Worm (Caenorhabditis elegans): Measurements from ENCODE around the gene rad-51.
A peak's percentile ranks its signal among the peaks of the same experiment; 100 is the strongest.

The rad-51 gene

DNA sequence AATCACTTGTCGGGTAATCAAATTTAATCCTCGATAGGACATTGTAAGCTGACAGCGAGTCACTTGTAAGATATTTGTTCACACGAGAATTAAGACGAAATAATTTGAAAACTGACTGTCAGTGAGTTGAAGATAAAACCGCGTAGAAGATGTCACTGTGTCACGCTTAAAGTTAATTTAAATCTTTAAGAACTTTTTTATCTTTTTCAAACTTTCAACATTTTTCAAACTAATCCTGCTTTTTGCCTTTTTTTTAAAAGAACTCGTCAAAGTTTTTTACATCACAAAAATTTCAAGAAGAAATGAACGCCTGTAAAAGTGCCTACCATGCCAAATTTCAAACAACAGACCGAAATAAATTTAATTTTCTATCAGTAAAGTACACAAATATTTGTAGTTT, 29.5 kb upstream of the rad-51 start, which contains the start of gene acs-18:
acs-18 (minus strand) TSS at position 101 of the 400 bp plus-strand sequence.
- no peak for TF ChIP-seq ceh-28 (tag; optimal IDR thresholded peaks at IDR 0.05)

DNA sequence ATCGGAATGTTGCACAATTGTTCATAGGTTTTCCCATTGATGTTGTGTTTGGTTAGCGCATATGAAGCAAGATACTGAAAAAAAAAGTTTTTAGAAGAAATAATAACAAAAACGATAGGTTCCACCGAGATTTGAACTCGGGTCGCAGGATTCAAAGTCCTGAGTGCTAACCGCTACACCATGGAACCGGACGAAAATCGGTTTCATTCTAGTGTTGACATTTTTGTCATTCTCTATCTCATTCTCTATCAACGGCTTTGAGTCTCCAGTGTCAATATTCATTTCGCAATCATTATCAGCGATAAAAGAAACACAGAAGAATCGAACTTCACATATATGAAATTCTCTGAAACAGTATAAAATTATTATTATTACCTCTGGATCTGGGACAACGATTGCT, 27.1 kb upstream of the rad-51 start:
- no peak for TF ChIP-seq nhr-23 (tag; optimal IDR thresholded peaks at IDR 0.05)

DNA sequence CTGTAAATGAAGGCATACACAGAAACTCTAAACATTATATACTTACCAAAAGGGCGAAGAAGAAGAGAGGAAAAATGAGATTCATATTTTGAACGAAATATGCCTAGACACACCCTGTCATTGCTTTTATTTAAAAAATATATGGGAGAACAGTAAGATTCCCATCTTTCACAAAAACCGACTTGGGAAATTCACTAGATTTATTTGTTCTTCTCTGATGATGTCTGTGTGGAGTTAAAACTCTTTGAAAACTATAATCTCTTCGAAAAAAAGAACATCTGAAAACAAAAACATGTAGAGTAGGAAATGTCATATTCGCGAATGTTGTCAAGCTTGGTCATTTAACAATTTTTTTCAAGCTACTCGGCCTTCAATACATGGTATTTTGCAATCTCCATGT, 26.3 kb upstream of the rad-51 start, which contains the start of gene R09E10.8:
R09E10.8 (minus strand) TSS at position 101 of the 400 bp plus-strand sequence.
- no peak for TF ChIP-seq tbx-2 (tag; optimal IDR thresholded peaks at IDR 0.05)
- no peak for TF ChIP-seq lin-15B (tag; optimal IDR thresholded peaks at IDR 0.05)

DNA sequence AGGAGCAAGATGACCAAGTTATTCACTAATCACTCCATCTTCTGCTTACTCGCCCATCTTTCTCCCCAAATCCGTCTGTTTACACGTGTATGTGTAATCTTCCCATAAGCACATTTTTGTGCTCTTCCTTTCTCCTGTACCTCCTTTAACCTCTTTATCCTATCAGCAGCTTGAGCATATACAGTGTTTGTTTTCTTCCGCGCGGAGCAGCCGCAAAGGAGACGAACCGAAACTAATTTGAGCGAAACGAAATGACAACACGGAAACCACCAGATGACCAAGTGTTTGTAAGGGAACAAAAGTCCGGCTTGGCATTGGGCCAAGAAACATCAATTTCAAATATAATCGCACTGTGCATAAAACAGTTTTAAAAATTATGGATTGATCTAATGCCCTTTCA, 20.3 kb upstream of the rad-51 start:
- TF ChIP-seq fkh-2 (tag; optimal IDR thresholded peaks at IDR 0.05) (no peak), ceh-28 (tag; optimal IDR thresholded peaks at IDR 0.05) (no peak), egl-5 (tag; optimal IDR thresholded peaks at IDR 0.05) (no peak), eor-1 (tag; optimal IDR thresholded peaks at IDR 0.05) (no peak), elt-2 (tag; optimal IDR thresholded peaks at IDR 0.05) (no peak), ceh-82 (tag; optimal IDR thresholded peaks at IDR 0.05) (no peak), mml-1 (tag; optimal IDR thresholded peaks at IDR 0.05) (no peak), skn-1 (tag; optimal IDR thresholded peaks at IDR 0.05) (no peak), aly-2 (tag; optimal IDR thresholded peaks at IDR 0.05) (no peak), ZK546.5 (tag; optimal IDR thresholded peaks at IDR 0.05) (no peak), pqm-1 (tag; optimal IDR thresholded peaks at IDR 0.05) (no peak)

DNA sequence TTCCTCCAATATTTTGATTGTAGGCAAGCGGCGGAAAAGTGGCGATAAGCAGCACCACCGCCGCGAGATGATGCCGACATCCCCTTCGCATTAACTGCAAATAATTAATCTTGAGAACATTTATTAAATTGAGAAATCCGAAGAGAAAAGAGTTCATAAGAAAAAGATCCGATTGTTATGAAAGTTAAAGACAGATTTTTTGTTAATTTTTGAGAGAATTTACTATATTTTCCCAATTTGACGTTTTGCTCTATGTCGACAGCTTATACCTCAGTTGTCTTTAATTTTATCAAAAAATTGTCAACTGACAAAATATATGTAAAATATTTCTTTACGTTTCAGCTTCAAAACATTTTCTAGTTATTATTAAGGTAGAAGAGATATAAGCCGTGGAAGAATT, 18.2 kb upstream of the rad-51 start, which contains the start of gene R09E10.5:
R09E10.5 (minus strand) TSS at position 101 of the 400 bp plus-strand sequence.
- no peak for TF ChIP-seq ZK546.5 (tag; optimal IDR thresholded peaks at IDR 0.05)
- no peak for TF ChIP-seq nhr-237 (tag; optimal IDR thresholded peaks at IDR 0.05)
- no peak for TF ChIP-seq egl-5 (tag; optimal IDR thresholded peaks at IDR 0.05)
- TF ChIP-seq egl-27 (tag; optimal IDR thresholded peaks at IDR 0.05) = no peak
- TF ChIP-seq nhr-28 (tag; optimal IDR thresholded peaks at IDR 0.05) = no peak
- TF ChIP-seq R02D3.7 (tag; optimal IDR thresholded peaks at IDR 0.05) = no peak
- TF ChIP-seq tbx-2 (tag; optimal IDR thresholded peaks at IDR 0.05) = no peak
- no peak for TF ChIP-seq fkh-2 (tag; optimal IDR thresholded peaks at IDR 0.05)
- TF ChIP-seq pqm-1 (tag; optimal IDR thresholded peaks at IDR 0.05) = no peak
- TF ChIP-seq lin-15B (tag; optimal IDR thresholded peaks at IDR 0.05) = no peak
- no peak for TF ChIP-seq mdl-1 (tag; optimal IDR thresholded peaks at IDR 0.05)
- TF ChIP-seq elt-3 (tag; optimal IDR thresholded peaks at IDR 0.05) = no peak
- TF ChIP-seq aly-2 (tag; optimal IDR thresholded peaks at IDR 0.05) = no peak
- no peak for TF ChIP-seq lin-39 (tag; optimal IDR thresholded peaks at IDR 0.05)
- no peak for TF ChIP-seq unc-39 (tag; optimal IDR thresholded peaks at IDR 0.05)
- TF ChIP-seq snpc-4 (tag; optimal IDR thresholded peaks at IDR 0.05) = no peak
- TF ChIP-seq ceh-28 (tag; optimal IDR thresholded peaks at IDR 0.05) = no peak
- no peak for TF ChIP-seq nhr-77 (tag; optimal IDR thresholded peaks at IDR 0.05)

DNA sequence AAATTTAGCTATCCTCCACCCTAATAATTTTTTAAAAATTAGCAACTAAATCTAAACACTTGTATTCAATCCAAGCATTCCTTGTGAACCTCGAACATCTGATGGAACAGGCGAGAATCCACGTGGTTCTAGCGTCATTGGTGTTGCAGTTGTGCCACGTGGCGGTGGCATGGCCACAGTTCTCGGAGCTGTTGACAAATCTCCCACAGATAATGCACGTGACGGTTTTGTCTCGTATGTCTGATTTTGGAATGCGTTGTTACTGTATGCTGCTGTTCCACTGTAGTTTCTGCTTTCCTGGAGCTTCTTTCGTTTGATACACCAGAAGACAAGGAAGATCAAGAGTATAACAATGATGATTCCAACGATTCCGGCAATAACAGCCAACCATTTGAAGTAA, 12.0 kb upstream of the rad-51 start:
- TF ChIP-seq elt-1 (tag; optimal IDR thresholded peaks at IDR 0.05) (no peak), ztf-11 (tag; optimal IDR thresholded peaks at IDR 0.05) (no peak), nhr-237 (tag; optimal IDR thresholded peaks at IDR 0.05) (no peak), nfya-1 (tag; optimal IDR thresholded peaks at IDR 0.05; ENCODE audit: insufficient read depth) (no peak), hmg-11 (tag; optimal IDR thresholded peaks at IDR 0.05) (no peak), mml-1 (tag; optimal IDR thresholded peaks at IDR 0.05) (no peak)

DNA sequence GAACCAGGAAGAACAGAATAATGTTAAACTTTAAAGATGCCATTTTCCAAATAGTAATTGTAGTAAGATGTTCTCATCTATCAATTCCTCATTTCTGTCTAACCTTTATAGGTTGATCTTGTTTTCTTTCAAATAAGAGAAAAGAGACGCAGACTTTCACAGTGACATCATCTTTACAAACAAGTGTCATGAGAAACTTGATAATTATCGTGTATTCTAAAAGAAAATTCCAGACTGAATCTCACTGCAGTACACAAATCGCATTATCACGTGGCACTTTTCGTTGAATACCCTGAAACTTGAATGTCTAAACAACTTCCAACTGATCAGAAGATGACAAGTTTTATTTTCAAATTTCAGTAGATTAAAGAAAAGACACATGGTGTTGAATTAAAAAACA, 11.0 kb upstream of the rad-51 start, which contains the start of gene R09E10.13:
R09E10.13 (minus strand) TSS at position 61 of the 400 bp plus-strand sequence.
- TF ChIP-seq nhr-43 (tag; optimal IDR thresholded peaks at IDR 0.05; ENCODE audit: poor library complexity, severe bottlenecking) (peak; percentile 71), nhr-23 (tag; optimal IDR thresholded peaks at IDR 0.05) (peak; percentile 2), nhr-25 (tag; optimal IDR thresholded peaks at IDR 0.05) (peak; percentile 79), aly-2 (tag; optimal IDR thresholded peaks at IDR 0.05) (no peak)
